Worm (Caenorhabditis elegans): Measurements from ENCODE around the gene F41G3.18.
A peak's percentile ranks its signal among the peaks of the same experiment; 100 is the strongest.

F41G3.18 gene

DNA sequence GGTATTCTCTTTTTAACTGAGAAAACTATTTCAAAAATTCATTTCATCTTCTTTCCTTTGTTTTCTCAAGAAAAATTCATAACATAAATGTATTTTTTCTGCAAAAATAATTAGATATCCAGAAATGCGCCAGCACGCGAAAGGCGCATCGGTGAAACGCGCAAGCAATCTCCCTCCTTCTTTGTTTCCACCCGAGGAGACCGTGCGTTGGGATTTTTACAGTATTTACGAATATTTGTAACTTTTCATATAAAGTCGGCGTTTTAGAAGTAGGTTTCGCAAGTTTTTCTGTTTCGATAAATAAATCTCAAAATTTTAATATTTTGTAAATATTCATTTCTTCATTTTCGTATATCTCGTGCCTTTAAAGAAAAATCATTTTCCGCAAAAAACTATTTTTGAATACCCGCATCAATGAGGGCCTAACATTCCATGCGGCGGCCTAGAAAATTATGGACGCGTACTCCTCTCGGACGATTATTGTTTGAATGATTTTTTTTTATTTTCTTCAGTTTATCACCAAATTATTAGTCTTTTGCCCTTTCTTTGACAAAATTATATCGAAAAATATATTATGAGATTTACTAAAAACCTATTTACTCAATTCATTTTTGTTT is 8.4 kb downstream of the F41G3.18 start, which contains the start of gene ssup-72 (continued):
- no peak; the same call in 1 of the 2 replicates for TF ChIP-seq egrh-3 (GFP tag; IDR thresholded peaks at IDR 0.05)
- no peak for TF ChIP-seq ztf-28 (GFP tag; IDR thresholded peaks at IDR 0.05)
- TF ChIP-seq nhr-80 (tag; optimal IDR thresholded peaks at IDR 0.05) = no peak
- peak; percentile 50 for TF ChIP-seq madf-8 (GFP tag; conservative IDR thresholded peaks at IDR 0.05)
- TF ChIP-seq B0019.2 (GFP tag; conservative IDR thresholded peaks at IDR 0.05) = no peak
- TF ChIP-seq ceh-79 (tag; optimal IDR thresholded peaks at IDR 0.05) = no peak
- TF ChIP-seq hlh-26 (GFP tag; conservative IDR thresholded peaks at IDR 0.05) = no peak
- no peak for TF ChIP-seq T26A5.8 (tag; optimal IDR thresholded peaks at IDR 0.05)
- no peak for TF ChIP-seq die-1 (tag; optimal IDR thresholded peaks at IDR 0.05)
- no peak for TF ChIP-seq egl-18 (GFP tag; IDR thresholded peaks at IDR 0.05)
- TF ChIP-seq hmg-20 (GFP tag; IDR thresholded peaks at IDR 0.05) = no peak
- no peak for TF ChIP-seq somi-1 (GFP tag; optimal IDR thresholded peaks at IDR 0.05)
- TF ChIP-seq ceh-27 (GFP tag; optimal IDR thresholded peaks at IDR 0.05) = peak; percentile 55
- TF ChIP-seq ets-4 (GFP tag; optimal IDR thresholded peaks at IDR 0.05) = no peak
- TF ChIP-seq rec-8 (tag; optimal IDR thresholded peaks at IDR 0.05) = no peak
- TF ChIP-seq attf-6 (GFP tag; IDR thresholded peaks at IDR 0.05) = no peak
- no peak for TF ChIP-seq mes-4 (tag; optimal IDR thresholded peaks at IDR 0.05)
- no peak for TF ChIP-seq ztf-26 (tag; optimal IDR thresholded peaks at IDR 0.05)
- no peak for TF ChIP-seq snpc-4 (GFP tag; optimal IDR thresholded peaks at IDR 0.05)
- TF ChIP-seq snpc-4 (tag; optimal IDR thresholded peaks at IDR 0.05) = peak in 2 of 4 experiments; percentile 8 to 33
- 0 out of 2 replicates have a peak, but pooled peaks have one; percentile 31 for TF ChIP-seq madf-3 (GFP tag; IDR thresholded peaks at IDR 0.05)
- no peak for TF ChIP-seq mxl-1 (tag; optimal IDR thresholded peaks at IDR 0.05)
- no peak for TF ChIP-seq nfya-1 (tag; optimal IDR thresholded peaks at IDR 0.05; ENCODE audit: borderline replicate concordance, insufficient read depth)
- TF ChIP-seq ztf-22 (GFP tag; optimal IDR thresholded peaks at IDR 0.05) = no peak
- TF ChIP-seq B0336.3 (GFP tag; IDR thresholded peaks at IDR 0.05) = no peak
- no peak for TF ChIP-seq nhr-27 (tag; optimal IDR thresholded peaks at IDR 0.05)
- no peak for TF ChIP-seq F22D6.2 (tag; optimal IDR thresholded peaks at IDR 0.05)
- TF ChIP-seq lin-35 (GFP tag; optimal IDR thresholded peaks at IDR 0.05) = no peak
- peak; percentile 8 for TF ChIP-seq tlf-1 (GFP tag; optimal IDR thresholded peaks at IDR 0.05)
- no peak for TF ChIP-seq akir-1 (GFP tag; optimal IDR thresholded peaks at IDR 0.05)
- TF ChIP-seq zim-3 (tag; optimal IDR thresholded peaks at IDR 0.05) = no peak
- 0 out of 2 replicates have a peak, but pooled peaks have one; percentile 6 for TF ChIP-seq ztf-25 (GFP tag; IDR thresholded peaks at IDR 0.05)
- no peak for TF ChIP-seq sea-2 (GFP tag; IDR thresholded peaks at IDR 0.05)
- no peak for TF ChIP-seq F39B2.1 (GFP tag; IDR thresholded peaks at IDR 0.05)
- no peak for TF ChIP-seq T07F8.4 (tag; optimal IDR thresholded peaks at IDR 0.05)
- peak; percentile 72 for TF ChIP-seq ZK185.1 (tag; optimal IDR thresholded peaks at IDR 0.05; ENCODE audit: poor library complexity, severe bottlenecking)
- TF ChIP-seq pbrm-1 (GFP tag; IDR thresholded peaks at IDR 0.05) = peak; percentile 50; the same call in 1 of the 2 replicates
- peak; percentile 9 for TF ChIP-seq him-1 (tag; optimal IDR thresholded peaks at IDR 0.05)
- no peak for TF ChIP-seq aptf-3 (GFP tag; IDR thresholded peaks at IDR 0.05)
- no peak for TF ChIP-seq rcor-1 (GFP tag; IDR thresholded peaks at IDR 0.05)
- no peak for TF ChIP-seq zfh-2 (GFP tag; conservative IDR thresholded peaks at IDR 0.05)
- peak; percentile 1 for TF ChIP-seq K12H6.12 (tag; optimal IDR thresholded peaks at IDR 0.05)
- TF ChIP-seq dpl-1 (GFP tag; optimal IDR thresholded peaks at IDR 0.05) = peak; percentile 35
- peak; percentile 35; the same call in 1 of the 2 replicates for TF ChIP-seq nfyb-1 (GFP tag; IDR thresholded peaks at IDR 0.05)
- no peak for TF ChIP-seq lag-1 (GFP tag; IDR thresholded peaks at IDR 0.05)
- no peak for TF ChIP-seq F49E8.2 (tag; optimal IDR thresholded peaks at IDR 0.05; ENCODE audit: insufficient read depth)
- no peak for TF ChIP-seq nfya-2 (GFP tag; IDR thresholded peaks at IDR 0.05)
- TF ChIP-seq chd-7 (tag; optimal IDR thresholded peaks at IDR 0.05) = no peak

Measured in whole organism, young adult.